Fruit fly (Drosophila melanogaster) ovary, adult (tissue): Measurements from ENCODE around the gene pelo.

Source experiments
- CG17801 ChIP-seq: fragments of 200-800 bp; optimal IDR thresholded peaks from 2 replicates; lab custom pipeline; 2019; ENCODE audit warnings: missing biosample characterization, mild to moderate bottlenecking, missing genetic modification characterization, moderate library complexity; ENCODE audit not compliant: partially characterized antibody

Gene pelo

dm6 chr2L:9711107-9711585 lies 10.5 kb downstream of the pelo start, which contains the start of gene CG4364:
Gene CG4364, minus strand, starts transcription at chr2L:9711271.
- no peak for TF ChIP-seq CG17801 (GFP tag; lab: Kevin White, UChicago)

dm6 chr2L:9728791-9729190 lies 28.2 kb downstream of the pelo start:
- no peak for TF ChIP-seq CG17801 (GFP tag; lab: Kevin White, UChicago)

dm6 chr2L:9729618-9730284 lies 29.1 kb downstream of the pelo start, which contains the start of gene CG13116:
Gene CG13116, plus strand, starts transcription at chr2L:9729940.
- no peak for TF ChIP-seq CG17801 (GFP tag; lab: Kevin White, UChicago)

DNA sequence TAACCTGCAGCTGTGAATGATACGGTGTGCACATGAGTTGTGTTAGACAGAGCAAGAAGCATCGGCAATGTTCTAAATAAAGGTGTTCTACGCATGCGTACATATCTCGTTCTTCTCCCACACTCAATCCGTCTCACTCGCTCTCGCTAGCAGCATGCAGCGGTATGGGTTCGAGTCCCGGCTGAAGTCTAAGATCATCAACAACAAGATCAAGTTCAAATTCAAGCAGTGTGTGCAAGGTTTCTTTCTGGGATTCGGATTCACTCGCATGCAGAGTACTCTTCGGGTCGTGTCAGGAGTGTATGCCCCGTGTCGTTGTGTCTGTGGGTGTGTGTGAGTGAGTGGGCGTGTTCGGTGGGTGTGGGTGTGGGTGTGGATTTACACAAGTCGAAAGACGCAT lies 30.7 kb downstream of the pelo start:
- TF ChIP-seq CG17801 (GFP tag; lab: Kevin White, UChicago): no peak

DNA sequence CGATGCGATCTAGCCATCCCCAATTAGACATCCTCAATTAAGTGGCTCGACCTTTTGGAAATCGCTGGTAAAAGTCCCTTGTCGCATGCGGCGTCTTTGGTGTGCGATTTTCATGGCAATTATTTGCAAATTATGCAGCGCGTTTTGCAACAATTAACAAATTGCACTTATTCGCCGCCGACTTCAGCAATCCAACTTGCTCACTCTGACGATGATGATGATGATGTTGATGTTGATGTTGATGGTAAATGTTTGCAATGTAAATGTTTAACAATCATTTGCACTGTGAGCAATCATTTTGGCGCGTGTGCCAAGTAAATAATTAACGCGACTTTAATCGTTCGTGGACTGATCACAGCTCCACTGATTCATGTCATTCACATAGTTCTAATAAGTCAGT lies 33.5 kb downstream of the pelo start:
- TF ChIP-seq CG17801 (GFP tag; lab: Kevin White, UChicago): no peak

dm6 chr2L:9736000-9736695 lies 35.5 kb downstream of the pelo start, which contains the start of gene CG13117:
Gene CG13117, plus strand, starts transcription at chr2L:9736645.
- TF ChIP-seq CG17801 (GFP tag; lab: Kevin White, UChicago): no peak

DNA sequence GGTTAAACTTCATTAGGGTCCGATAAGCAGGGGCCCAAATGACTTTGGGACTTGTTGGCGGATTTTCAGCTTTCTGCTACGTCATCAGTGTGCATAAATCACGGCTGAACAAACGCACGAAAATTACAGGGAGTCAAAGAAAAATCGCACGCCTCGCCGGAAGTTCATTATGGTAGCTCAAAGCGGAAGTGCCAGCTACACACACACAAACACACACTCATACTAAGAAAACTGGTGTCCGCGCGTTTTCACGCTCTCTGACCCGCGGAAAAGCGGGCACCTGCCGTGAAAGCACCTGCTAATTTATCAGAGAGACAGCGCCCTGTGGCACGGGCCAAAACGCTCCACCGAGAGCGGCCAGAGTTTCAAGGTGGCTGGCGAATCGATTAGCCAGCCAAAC lies 36.8 kb downstream of the pelo start:
- TF ChIP-seq CG17801 (GFP tag; lab: Kevin White, UChicago): no peak

- TF ChIP-seq CG17801 (GFP tag; lab: Kevin White, UChicago): no peak
These were observed 37.2 kb downstream of the pelo start for dm6 chr2L:9737803-9738202.

DNA sequence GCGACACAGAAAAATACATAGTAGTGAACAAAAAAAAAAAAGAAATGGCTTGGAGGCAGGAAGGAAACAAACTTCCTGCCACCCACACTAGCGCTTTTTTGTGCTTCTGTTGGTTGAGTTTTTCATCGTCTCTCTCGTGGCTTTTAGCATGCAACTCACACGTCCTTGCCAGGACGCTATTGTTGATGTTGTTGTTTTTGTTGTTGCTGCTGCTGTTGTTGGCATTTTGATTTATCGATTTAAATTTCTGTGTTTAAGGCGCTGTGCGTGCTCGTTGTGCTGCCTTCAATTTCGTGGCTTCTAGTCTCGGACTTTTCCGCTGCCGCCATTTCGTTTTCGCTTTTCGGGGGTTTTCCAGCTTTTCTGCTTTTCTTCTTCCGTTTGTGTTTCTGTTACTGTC lies 39.1 kb downstream of the pelo start:
- no peak for TF ChIP-seq CG17801 (GFP tag; lab: Kevin White, UChicago)

dm6 chr2L:9743823-9744222 lies 43.2 kb downstream of the pelo start:
- no peak for TF ChIP-seq CG17801 (GFP tag; lab: Kevin White, UChicago)

dm6 chr2L:9744634-9745033 lies 44.0 kb downstream of the pelo start:
- no peak for TF ChIP-seq CG17801 (GFP tag; lab: Kevin White, UChicago)

DNA sequence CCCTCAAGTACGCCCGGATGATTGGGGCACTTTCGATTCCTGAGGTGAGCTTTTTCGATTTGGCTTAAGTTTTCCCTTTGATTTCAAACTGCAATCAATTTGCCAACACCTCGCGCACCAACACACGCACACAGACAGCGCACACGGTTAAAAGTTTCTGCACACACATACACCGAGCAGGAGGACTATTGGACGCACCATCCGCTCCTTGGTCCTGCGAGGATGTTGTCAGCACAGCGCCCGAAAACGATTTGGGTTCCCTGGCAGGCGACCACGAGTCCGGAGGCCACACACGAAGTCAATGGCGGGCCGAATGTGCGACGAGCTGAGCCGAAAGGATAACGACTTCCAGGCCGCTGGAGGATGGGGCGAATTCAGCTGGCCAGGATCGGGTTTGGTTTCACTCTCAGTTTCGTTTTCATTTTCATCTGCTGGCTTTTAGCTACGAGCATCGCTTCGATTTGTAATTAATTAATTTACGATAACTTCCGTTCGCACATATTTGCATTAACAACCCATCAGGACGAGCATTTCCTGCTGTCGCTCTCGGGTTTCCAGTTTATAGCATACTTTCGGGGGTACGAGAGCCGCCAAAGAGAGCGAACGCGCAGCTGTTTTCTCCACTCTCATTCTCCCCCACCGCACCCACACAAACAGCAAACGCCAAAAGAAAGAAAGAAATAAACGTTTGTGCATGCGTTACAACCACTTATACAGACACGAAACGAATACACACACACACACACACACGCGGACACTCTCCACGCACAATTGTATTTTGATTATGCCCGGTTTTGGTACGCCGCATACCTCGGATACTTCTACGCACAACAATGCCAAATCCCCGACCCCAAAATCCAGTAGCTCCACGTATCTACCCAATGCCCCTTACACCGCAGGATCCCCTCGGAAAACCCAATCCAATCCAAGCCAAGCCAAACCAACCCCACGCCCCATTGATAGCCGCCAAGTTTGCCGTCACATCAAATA lies 45.9 kb downstream of the pelo start, which contains the start of gene Nckx30C:
TSS of gene Nckx30C (minus strand) at position 260 of the 990 bp plus-strand sequence.
- no peak for TF ChIP-seq CG17801 (GFP tag; lab: Kevin White, UChicago)

- TF ChIP-seq CG17801 (GFP tag; lab: Kevin White, UChicago): no peak
These were observed 49.1 kb downstream of the pelo start, which contains the start of gene Cyp4e3 for dm6 chr2L:9749745-9750144. Gene Cyp4e3, minus strand, starts transcription at chr2L:9750071.

dm6 chr2L:9753357-9753756 lies 52.7 kb downstream of the pelo start:
- TF ChIP-seq CG17801 (GFP tag; lab: Kevin White, UChicago): no peak
